Worm (Caenorhabditis elegans) whole organism, L4 larva: ENCODE measurements around the gene dhs-24.
A peak's percentile ranks its signal among the peaks of the same experiment; 100 is the strongest.

Experiments
- aha-1 ChIP-seq: fragments of 150-350 bp; peaks from one replicate; lab custom pipeline; 2014; ENCODE audit warnings: missing biosample characterization, missing genetic modification characterization
- ama-1 ChIP-seq: fragments of 150-350 bp; optimal IDR thresholded peaks from 2 replicates; lab custom pipeline; 2014; ENCODE audit warnings: inconsistent platforms, mixed read lengths
- ceh-20 ChIP-seq: fragments of 200-800 bp; sonication (Bioruptor generic); IDR thresholded peaks from 2 replicates; pipeline ENCODE4 v1.3.6; 2022; ENCODE audit warnings: missing genetic modification reagents, missing genetic modification characterization, missing compliant biosample characterization
- ceh-28 ChIP-seq: fragments of 150-350 bp; optimal IDR thresholded peaks from 2 replicates; lab custom pipeline; 2014; ENCODE audit warnings: missing biosample characterization, missing genetic modification reagents, missing genetic modification characterization
- ceh-62 ChIP-seq: sonication (generic microtip); optimal IDR thresholded peaks from 2 replicates; lab custom pipeline; 2017; ENCODE audit warnings: missing biosample characterization, missing genetic modification characterization
- daf-12 ChIP-seq: fragments of 150-350 bp; optimal IDR thresholded peaks from 2 replicates; lab custom pipeline; 2014; ENCODE audit warnings: missing biosample characterization, missing genetic modification reagents, missing genetic modification characterization
- daf-16 ChIP-seq, 3 experiments: sonication (generic microtip); optimal IDR thresholded peaks; 2 replicates each; lab custom pipeline; 2016 to 2017; ENCODE audit warnings: missing genetic modification characterization in 3 of 3, missing genetic modification reagents in 3 of 3, mild to moderate bottlenecking in 2 of 3, missing compliant biosample characterization in 2 of 3, missing biosample characterization in 1 of 3, moderate library complexity in 1 of 3
- dmd-6 ChIP-seq: fragments of 200-800 bp; sonication (Bioruptor generic); IDR thresholded peaks from 2 replicates; pipeline ENCODE4 v1.3.6; 2022; ENCODE audit warnings: missing genetic modification reagents, missing genetic modification characterization, missing compliant biosample characterization
- dmd-9 ChIP-seq: fragments of 200-800 bp; sonication (Bioruptor generic); IDR thresholded peaks from 2 replicates; pipeline ENCODE4 v1.3.6; 2022; ENCODE audit warnings: missing genetic modification reagents, missing genetic modification characterization, missing compliant biosample characterization
- dve-1 ChIP-seq: sonication (generic microtip); optimal IDR thresholded peaks from 2 replicates; lab custom pipeline; 2017; ENCODE audit warnings: antibody characterized with exemption, mild to moderate bottlenecking, missing genetic modification characterization, missing compliant biosample characterization; ENCODE audit not compliant: insufficient read depth
- egl-43 ChIP-seq: fragments of 200-800 bp; sonication (Bioruptor generic); IDR thresholded peaks from 2 replicates; pipeline ENCODE4 v1.3.6; 2022; ENCODE audit warnings: missing genetic modification reagents, missing genetic modification characterization, missing compliant biosample characterization
- gei-8 ChIP-seq: fragments of 200-800 bp; sonication (Bioruptor generic); optimal IDR thresholded peaks from 2 replicates; lab custom pipeline; 2018; ENCODE audit warnings: mild to moderate bottlenecking, missing genetic modification characterization, missing compliant biosample characterization
- hlh-30 ChIP-seq: sonication (generic microtip); optimal IDR thresholded peaks from 2 replicates; lab custom pipeline; 2017; ENCODE audit warnings: antibody characterized with exemption, mild to moderate bottlenecking, missing genetic modification characterization, missing compliant biosample characterization; ENCODE audit not compliant: insufficient read depth
- hmg-1.1 ChIP-seq: fragments of 200-800 bp; sonication (Bioruptor generic); IDR thresholded peaks from 2 replicates; pipeline ENCODE4 v1.3.6; 2022; ENCODE audit warnings: missing genetic modification reagents, missing genetic modification characterization, missing compliant biosample characterization
- lin-15B ChIP-seq: fragments of 150-350 bp; sonication (generic microtip); optimal IDR thresholded peaks from 3 replicates; lab custom pipeline; 2014; ENCODE audit warnings: missing biosample characterization, missing genetic modification characterization
- lin-38 ChIP-seq: fragments of 200-800 bp; sonication (Bioruptor generic); IDR thresholded peaks from 2 replicates; pipeline ENCODE4 v1.3.6; 2022; ENCODE audit warnings: missing genetic modification reagents, missing genetic modification characterization, missing compliant biosample characterization
- madf-5 ChIP-seq, 2 experiments: fragments of 200-800 bp; sonication (Bioruptor generic); IDR thresholded peaks; 2 replicates each; pipeline ENCODE4 v1.3.6; 2022; ENCODE audit warnings: missing compliant biosample characterization in 2 of 2, missing genetic modification characterization in 2 of 2
- mep-1 ChIP-seq: fragments of 150-350 bp; sonication (generic microtip); optimal IDR thresholded peaks from 3 replicates; lab custom pipeline; 2014; ENCODE audit warnings: missing biosample characterization, missing genetic modification characterization
- nhr-28 ChIP-seq: fragments of 150-350 bp; optimal IDR thresholded peaks from 2 replicates; lab custom pipeline; 2014; ENCODE audit warnings: missing biosample characterization, missing genetic modification characterization
- nhr-6 ChIP-seq: fragments of 150-350 bp; optimal IDR thresholded peaks from 2 replicates; lab custom pipeline; 2014; ENCODE audit warnings: missing biosample characterization, missing genetic modification characterization
- pqm-1 ChIP-seq: sonication (generic microtip); optimal IDR thresholded peaks from 2 replicates; lab custom pipeline; 2017; ENCODE audit warnings: missing biosample characterization, missing genetic modification characterization
- rbr-2 ChIP-seq: sonication (generic microtip); optimal IDR thresholded peaks from 2 replicates; lab custom pipeline; 2016; ENCODE audit warnings: missing genotype, missing genetic modification characterization, missing compliant biosample characterization
- set-16 ChIP-seq: fragments of 200-800 bp; sonication (Bioruptor generic); IDR thresholded peaks from 2 replicates; pipeline ENCODE4 v1.3.6; 2022; ENCODE audit warnings: missing genetic modification reagents, missing genetic modification characterization, missing compliant biosample characterization
- skn-1 ChIP-seq: fragments of 150-350 bp; optimal IDR thresholded peaks from 2 replicates; lab custom pipeline; 2014; ENCODE audit warnings: missing biosample characterization, missing genetic modification characterization
- snpc-1.2 ChIP-seq: fragments of 200-800 bp; sonication (Bioruptor generic); IDR thresholded peaks from 2 replicates; pipeline ENCODE4 v1.3.6; 2022; ENCODE audit warnings: missing genetic modification reagents, missing genetic modification characterization, missing compliant biosample characterization
- tag-97 ChIP-seq: fragments of 200-800 bp; sonication (Bioruptor generic); IDR thresholded peaks from 2 replicates; pipeline ENCODE4 v1.3.6; 2022; ENCODE audit warnings: missing genetic modification characterization, missing compliant biosample characterization
- unc-62 ChIP-seq, 3 experiments: fragments of 150-350 bp in 1 of 3; sonication (generic microtip); optimal IDR thresholded peaks in 2 of 3; peaks in 1 of 3; 1 replicate in 1 of 3; 2 replicates in 2 of 3; lab custom pipeline; 2014 to 2017; ENCODE audit warnings: missing biosample characterization in 3 of 3, missing genetic modification characterization in 3 of 3, missing genetic modification reagents in 3 of 3, missing genotype in 1 of 3
- ztf-11 ChIP-seq: fragments of 150-350 bp; optimal IDR thresholded peaks from 2 replicates; lab custom pipeline; 2014; ENCODE audit warnings: missing biosample characterization, missing genetic modification characterization

dhs-24 gene

ce11 chrV:19946529-19946928, at the start of gene dhs-24:
TSS of gene dhs-24 (minus strand) at chrV:19946629.
- TF ChIP-seq snpc-1.2 (GFP tag; lab: Robert Waterston, UW), result 0 out of 2 replicates have a peak, but pooled peaks have one; percentile 13
- TF ChIP-seq ama-1, result peak; percentile 55
- TF ChIP-seq daf-12 (tag; lab: Kevin White, UChicago), result no peak
- TF ChIP-seq aha-1 (tag; lab: Kevin White, UChicago), result no peak
- TF ChIP-seq lin-38 (GFP tag; lab: Robert Waterston, UW), result 0 out of 2 replicates have a peak, but pooled peaks have one; percentile 21

- no peak for TF ChIP-seq ceh-20 (GFP tag; lab: Robert Waterston, UW)
- no peak for TF ChIP-seq daf-16 (GFP tag; optimal IDR thresholded peaks at IDR 0.05; lab: Kevin White, UChicago)
- peak; percentile 64 for TF ChIP-seq daf-16 (tag; optimal IDR thresholded peaks at IDR 0.05; lab: Kevin White, UChicago)
- peak in 1 of 2 experiments; percentile 27 for TF ChIP-seq unc-62 (GFP tag; optimal IDR thresholded peaks at IDR 0.05 in 1 of 2; lab: Kevin White, UChicago)
- TF ChIP-seq unc-62 (tag; optimal IDR thresholded peaks at IDR 0.05; lab: Kevin White, UChicago), result no peak
- peak; percentile 77 for TF ChIP-seq pqm-1
These were observed 48.2 kb upstream of the dhs-24 start for ce11 chrV:19994665-19995064.

- no peak for TF ChIP-seq nhr-6
- no peak for TF ChIP-seq dve-1 (tag; lab: Kevin White, UChicago)
- no peak for TF ChIP-seq gei-8 (GFP tag; lab: Kevin White, UChicago)
These were observed 47.7 kb upstream of the dhs-24 start, which contains the start of gene Y60A3A.25 for ce11 chrV:19994093-19994492. TSS of gene Y60A3A.25 (minus strand) at chrV:19994193.

ce11 chrV:19987684-19988083, 41.3 kb upstream of the dhs-24 start, which contains the start of gene sri-67:
TSS of gene sri-67 (plus strand) at chrV:19987984.
- TF ChIP-seq lin-15B (tag; lab: Kevin White, UChicago) (no peak), ztf-11 (tag; lab: Kevin White, UChicago) (no peak), nhr-28 (tag; lab: Kevin White, UChicago) (no peak), dmd-9 (no peak), madf-5 (GFP tag; IDR thresholded peaks at IDR 0.05; lab: Robert Waterston, UW) (no peak), hmg-1.1 (GFP tag; lab: Robert Waterston, UW) (no peak), skn-1 (no peak), mep-1 (no peak), dmd-6 (GFP tag; lab: Robert Waterston, UW) (no peak), lin-38 (GFP tag; lab: Robert Waterston, UW) (no peak)
- TF ChIP-seq, all 104 proteins: peak for 0

ce11 chrV:19986788-19987187, 40.4 kb upstream of the dhs-24 start:
- TF ChIP-seq set-16 (peak; percentile 33), tag-97 (no peak), rbr-2 (tag; lab: Kevin White, UChicago) (no peak), ceh-62 (tag; lab: Kevin White, UChicago) (no peak), ceh-28 (tag; lab: Kevin White, UChicago) (no peak), egl-43 (GFP tag; lab: Robert Waterston, UW) (0 out of 2 replicates have a peak, but pooled peaks have one; percentile 18), ama-1 (no peak), ztf-11 (tag; lab: Kevin White, UChicago) (no peak)

- no peak for TF ChIP-seq hlh-30 (tag; lab: Kevin White, UChicago)
- TF ChIP-seq aha-1 (tag; lab: Kevin White, UChicago), result peak; percentile 42
These were observed 39.8 kb upstream of the dhs-24 start, which contains the start of gene clec-260 for ce11 chrV:19986213-19986612. TSS of gene clec-260 (minus strand) at chrV:19986313.
